Fruit fly (Drosophila melanogaster) whole organism, embryonic: ENCODE results near the gene CG14054.
A peak's percentile ranks its signal among the peaks of the same experiment; 100 is the strongest.

Experiments used
- BEAF-32 ChIP-seq: fragments of 200-800 bp; sonication (Bioruptor generic); optimal IDR thresholded peaks from 3 replicates; lab custom pipeline; 2017; ENCODE audit warnings: missing biosample characterization, missing genetic modification characterization, mild to moderate bottlenecking, moderate library complexity, missing genetic modification reagents
- C15 ChIP-seq: fragments of 200-800 bp; sonication (Bioruptor generic); IDR thresholded peaks from 3 replicates; pipeline ENCODE4 v1.3.6; 2022; ENCODE audit warnings: missing biosample characterization, missing genetic modification characterization
- CG10321 ChIP-seq: fragments of 200-800 bp; sonication (Bioruptor generic); IDR thresholded peaks from 2 replicates; pipeline ENCODE4 v1.3.6; 2022; ENCODE audit warnings: missing biosample characterization, missing genetic modification characterization
- CG11723 ChIP-seq: fragments of 200-800 bp; sonication (Bioruptor generic); optimal IDR thresholded peaks from 2 replicates; lab custom pipeline; 2017; ENCODE audit warnings: missing biosample characterization, mild to moderate bottlenecking, missing genetic modification characterization
- CG13123 ChIP-seq: fragments of 200-800 bp; sonication (Bioruptor generic); optimal IDR thresholded peaks from 2 replicates; lab custom pipeline; 2016; ENCODE audit warnings: missing biosample characterization, missing genetic modification characterization
- CG13287 ChIP-seq: fragments of 200-800 bp; sonication (Bioruptor generic); IDR thresholded peaks from 2 replicates; pipeline ENCODE4 v1.3.6; 2022; ENCODE audit warnings: missing biosample characterization, missing genetic modification characterization; ENCODE audit not compliant: partially characterized antibody
- CG13624 ChIP-seq: fragments of 200-800 bp; sonication (Bioruptor generic); optimal IDR thresholded peaks from 2 replicates; lab custom pipeline; 2016; ENCODE audit warnings: missing biosample characterization, missing genetic modification characterization
- CG18476 ChIP-seq: fragments of 200-800 bp; sonication (Bioruptor generic); optimal IDR thresholded peaks from 2 replicates; lab custom pipeline; 2016; ENCODE audit warnings: missing biosample characterization, mild to moderate bottlenecking, missing genetic modification characterization
- CG2120 ChIP-seq: fragments of 200-800 bp; sonication (Bioruptor generic); optimal IDR thresholded peaks from 3 replicates; lab custom pipeline; 2016; ENCODE audit warnings: missing biosample characterization, missing genetic modification characterization
- CG30403 ChIP-seq: fragments of 200-800 bp; sonication (Bioruptor generic); optimal IDR thresholded peaks from 3 replicates; lab custom pipeline; 2016; ENCODE audit warnings: missing biosample characterization, missing genetic modification characterization
- CG3163 ChIP-seq: fragments of 200-800 bp; sonication (Bioruptor generic); optimal IDR thresholded peaks from 3 replicates; lab custom pipeline; 2016; ENCODE audit warnings: missing biosample characterization, missing genetic modification characterization
- CG3838 ChIP-seq: fragments of 200-800 bp; sonication (Bioruptor generic); optimal IDR thresholded peaks from 3 replicates; lab custom pipeline; 2016; ENCODE audit warnings: missing biosample characterization, missing genetic modification characterization
- CG3995 ChIP-seq: fragments of 200-800 bp; sonication (Bioruptor generic); optimal IDR thresholded peaks from 3 replicates; lab custom pipeline; 2016; ENCODE audit warnings: missing biosample characterization, missing genetic modification characterization
- CG4617 ChIP-seq: fragments of 200-800 bp; sonication (Bioruptor generic); optimal IDR thresholded peaks from 3 replicates; lab custom pipeline; 2016; ENCODE audit warnings: missing biosample characterization, missing genetic modification characterization, borderline replicate concordance
- CG6765 ChIP-seq: fragments of 200-800 bp; sonication (Bioruptor generic); optimal IDR thresholded peaks from 3 replicates; lab custom pipeline; 2017; ENCODE audit warnings: missing biosample characterization, mild to moderate bottlenecking, missing genetic modification characterization
- CG6854 ChIP-seq: fragments of 200-800 bp; sonication (Bioruptor generic); optimal IDR thresholded peaks from 3 replicates; lab custom pipeline; 2017; ENCODE audit warnings: missing biosample characterization, mild to moderate bottlenecking, missing genetic modification characterization
- CG7372 ChIP-seq: fragments of 200-800 bp; sonication (Bioruptor generic); IDR thresholded peaks from 2 replicates; pipeline ENCODE4 v1.3.6; 2022; ENCODE audit warnings: missing biosample characterization, missing genetic modification characterization
- CG7556 ChIP-seq: fragments of 200-800 bp; sonication (Bioruptor generic); optimal IDR thresholded peaks from 2 replicates; lab custom pipeline; 2017; ENCODE audit warnings: missing biosample characterization, mild to moderate bottlenecking, missing genetic modification characterization
- CG9215 ChIP-seq: fragments of 200-800 bp; sonication (Bioruptor generic); IDR thresholded peaks from 2 replicates; pipeline ENCODE4 v1.3.6; 2022; ENCODE audit warnings: missing biosample characterization, missing genetic modification characterization
- CG9727 ChIP-seq: fragments of 200-800 bp; sonication (Bioruptor generic); optimal IDR thresholded peaks from 3 replicates; lab custom pipeline; 2017; ENCODE audit warnings: missing biosample characterization, mild to moderate bottlenecking, missing genetic modification characterization
- CTCF ChIP-seq: fragments of 200-800 bp; sonication (Bioruptor generic); optimal IDR thresholded peaks from 2 replicates; lab custom pipeline; 2017; ENCODE audit warnings: missing biosample characterization, mild to moderate bottlenecking, missing genetic modification characterization, moderate library complexity
- Doc3 ChIP-seq: fragments of 200-800 bp; sonication (Bioruptor generic); IDR thresholded peaks from 3 replicates; pipeline ENCODE4 v1.3.6; 2022; ENCODE audit warnings: missing biosample characterization, missing genetic modification characterization; ENCODE audit not compliant: partially characterized antibody
- Dp ChIP-seq: fragments of 200-800 bp; sonication (Bioruptor generic); optimal IDR thresholded peaks from 2 replicates; lab custom pipeline; 2018; ENCODE audit warnings: missing biosample characterization, mild to moderate bottlenecking, missing genetic modification characterization, moderate library complexity
- H2.0 ChIP-seq: fragments of 200-800 bp; sonication (Bioruptor generic); IDR thresholded peaks from 2 replicates; pipeline ENCODE4 v1.3.6; 2022; ENCODE audit warnings: missing biosample characterization, missing genetic modification characterization
- Hsf ChIP-seq: fragments of 200-800 bp; sonication (Bioruptor generic); optimal IDR thresholded peaks from 3 replicates; lab custom pipeline; 2016; ENCODE audit warnings: missing biosample characterization, missing genetic modification characterization
- Max ChIP-seq: fragments of 200-800 bp; sonication (Bioruptor generic); optimal IDR thresholded peaks from 2 replicates; lab custom pipeline; 2016; ENCODE audit warnings: missing biosample characterization, mild to moderate bottlenecking, missing genetic modification characterization
- Ssrp ChIP-seq: fragments of 200-800 bp; sonication (Bioruptor generic); optimal IDR thresholded peaks from 2 replicates; lab custom pipeline; 2018; ENCODE audit warnings: missing biosample characterization, mild to moderate bottlenecking, missing genetic modification characterization, moderate library complexity
- TFAM ChIP-seq: fragments of 200-800 bp; sonication (Bioruptor generic); optimal IDR thresholded peaks from 2 replicates; lab custom pipeline; 2017; ENCODE audit warnings: missing biosample characterization, missing genetic modification characterization, inconsistent platforms
- Vsx1 ChIP-seq: fragments of 200-800 bp; sonication (Bioruptor generic); optimal IDR thresholded peaks from 2 replicates; lab custom pipeline; 2017; ENCODE audit warnings: missing biosample characterization, mild to moderate bottlenecking, missing genetic modification characterization, missing genetic modification reagents
- ara ChIP-seq: fragments of 200-800 bp; sonication (Bioruptor generic); IDR thresholded peaks from 2 replicates; pipeline ENCODE4 v1.3.6; 2022; ENCODE audit warnings: missing biosample characterization, missing genetic modification characterization
- bcd ChIP-seq: fragments of 200-800 bp; sonication (Bioruptor generic); optimal IDR thresholded peaks from 2 replicates; lab custom pipeline; 2017; ENCODE audit warnings: missing biosample characterization, mild to moderate bottlenecking, missing genetic modification characterization
- bowl ChIP-seq: fragments of 200-800 bp; sonication (Bioruptor generic); IDR thresholded peaks from 2 replicates; pipeline ENCODE4 v1.3.6; 2022; ENCODE audit warnings: missing biosample characterization, missing genetic modification characterization
- br ChIP-seq: fragments of >200 bp; optimal IDR thresholded peaks from 2 replicates; lab custom pipeline; 2017
- chm ChIP-seq: fragments of 200-800 bp; sonication (Bioruptor generic); IDR thresholded peaks from 2 replicates; pipeline ENCODE4 v1.3.6; 2022; ENCODE audit warnings: missing biosample characterization, missing genetic modification characterization
- ci ChIP-seq: fragments of 200-800 bp; sonication (Bioruptor generic); IDR thresholded peaks from 3 replicates; pipeline ENCODE4 v1.3.6; 2022; ENCODE audit warnings: missing biosample characterization, missing genetic modification characterization
- danr ChIP-seq: fragments of 200-800 bp; sonication (Bioruptor generic); IDR thresholded peaks from 2 replicates; pipeline ENCODE4 v1.3.6; 2022; ENCODE audit warnings: missing biosample characterization, missing genetic modification characterization
- en ChIP-seq: fragments of 200-800 bp; sonication (Bioruptor generic); optimal IDR thresholded peaks from 2 replicates; lab custom pipeline; 2016; ENCODE audit warnings: missing biosample characterization, missing genetic modification characterization
- esg ChIP-seq: fragments of 200-800 bp; sonication (Bioruptor generic); conservative IDR thresholded peaks from 2 replicates; pipeline ENCODE4 v1.3.6; 2022; ENCODE audit warnings: missing biosample characterization, missing genetic modification characterization
- gcm2 ChIP-seq: fragments of 200-800 bp; sonication (Bioruptor generic); optimal IDR thresholded peaks from 2 replicates; lab custom pipeline; 2016; ENCODE audit warnings: missing biosample characterization, missing genetic modification characterization
- ham ChIP-seq: fragments of 200-800 bp; sonication (Bioruptor generic); IDR thresholded peaks from 2 replicates; pipeline ENCODE4 v1.3.6; 2022; ENCODE audit warnings: missing biosample characterization, missing genetic modification characterization
- inv ChIP-seq: fragments of 200-800 bp; sonication (Bioruptor generic); IDR thresholded peaks from 2 replicates; pipeline ENCODE4 v1.3.6; 2022; ENCODE audit warnings: missing biosample characterization, missing genetic modification characterization; ENCODE audit not compliant: partially characterized antibody
- lilli ChIP-seq: fragments of 200-800 bp; sonication (Bioruptor generic); optimal IDR thresholded peaks from 3 replicates; lab custom pipeline; 2016; ENCODE audit warnings: missing biosample characterization, missing genetic modification characterization
- mld ChIP-seq: fragments of 200-800 bp; sonication (Bioruptor generic); IDR thresholded peaks from 3 replicates; pipeline ENCODE4 v1.3.6; 2022; ENCODE audit warnings: missing biosample characterization, missing genetic modification characterization; ENCODE audit not compliant: partially characterized antibody
- nmo ChIP-seq: fragments of 200-800 bp; sonication (Bioruptor generic); optimal IDR thresholded peaks from 2 replicates; lab custom pipeline; 2018; ENCODE audit warnings: missing biosample characterization, mild to moderate bottlenecking, missing genetic modification characterization, moderate library complexity
- org-1 ChIP-seq: fragments of 200-800 bp; sonication (Bioruptor generic); optimal IDR thresholded peaks from 2 replicates; lab custom pipeline; 2017; ENCODE audit warnings: missing biosample characterization, missing genetic modification characterization
- sd ChIP-seq: fragments of 200-800 bp; sonication (Bioruptor generic); optimal IDR thresholded peaks from 3 replicates; lab custom pipeline; 2018; ENCODE audit warnings: missing biosample characterization, mild to moderate bottlenecking, missing genetic modification characterization, moderate library complexity
- sim ChIP-seq: fragments of 200-800 bp; sonication (Bioruptor generic); IDR thresholded peaks from 2 replicates; pipeline ENCODE4 v1.3.6; 2022; ENCODE audit warnings: missing biosample characterization, missing genetic modification characterization
- sqz ChIP-seq: fragments of 200-800 bp; sonication (Bioruptor generic); optimal IDR thresholded peaks from 3 replicates; lab custom pipeline; 2018; ENCODE audit warnings: missing biosample characterization, mild to moderate bottlenecking, missing genetic modification characterization
- ssp ChIP-seq: fragments of 200-800 bp; sonication (Bioruptor generic); IDR thresholded peaks from 2 replicates; pipeline ENCODE4 v1.3.6; 2022; ENCODE audit warnings: missing biosample characterization, missing genetic modification characterization
- tap ChIP-seq: fragments of 200-800 bp; optimal IDR thresholded peaks from 3 replicates; lab custom pipeline; 2019; ENCODE audit warnings: missing biosample characterization, mild to moderate bottlenecking, missing genetic modification characterization, moderate library complexity
- toy ChIP-seq: fragments of 200-800 bp; sonication (Bioruptor generic); IDR thresholded peaks from 2 replicates; pipeline ENCODE4 v1.3.6; 2022; ENCODE audit warnings: missing biosample characterization, missing genetic modification characterization
- z ChIP-seq: fragments of 200-800 bp; sonication (Bioruptor generic); IDR thresholded peaks from 3 replicates; pipeline ENCODE4 v1.3.6; 2022; ENCODE audit warnings: missing biosample characterization, missing genetic modification characterization
- zfh2 ChIP-seq: fragments of 200-800 bp; sonication (Bioruptor generic); optimal IDR thresholded peaks from 2 replicates; lab custom pipeline; 2016; ENCODE audit warnings: missing biosample characterization, missing genetic modification characterization

CG14054 gene

dm6 chrX:2073325-2073724 is 7.2 kb upstream of the CG14054 start, which contains the start of gene CG4199 (continued):
- no peak for TF ChIP-seq TFAM (GFP tag; lab: Kevin White, UChicago)
- TF ChIP-seq mld (GFP tag; lab: Robert Waterston, UW), result no peak
- peak; percentile 58; the same call in 1 of the 3 replicates for TF ChIP-seq ci
- no peak for TF ChIP-seq ssp (GFP tag; lab: Robert Waterston, UW)
- peak; percentile 23 for TF ChIP-seq CG4617 (GFP tag; lab: Kevin White, UChicago)
- peak; percentile 24 for TF ChIP-seq nmo (GFP tag; lab: Kevin White, UChicago)
- TF ChIP-seq CG9727 (GFP tag; lab: Kevin White, UChicago), result peak; percentile 16
- TF ChIP-seq chm (GFP tag; lab: Robert Waterston, UW), result 0 out of 2 replicates have a peak, but pooled peaks have one; percentile 24
- TF ChIP-seq danr (GFP tag; lab: Robert Waterston, UW), result no peak
- TF ChIP-seq CG2120 (GFP tag; lab: Kevin White, UChicago), result no peak
- no peak for TF ChIP-seq ham
- no peak for TF ChIP-seq CG18476
- no peak for TF ChIP-seq en (GFP tag; lab: Kevin White, UChicago)
- TF ChIP-seq CTCF (GFP tag; lab: Kevin White, UChicago), result peak; percentile 51
- TF ChIP-seq gcm2, result no peak
- TF ChIP-seq br (lab: Kevin White, UChicago), result no peak
- no peak for TF ChIP-seq CG6765
- TF ChIP-seq CG9215, result no peak
- TF ChIP-seq sim (GFP tag; lab: Robert Waterston, UW), result no peak
- no peak for TF ChIP-seq CG7372 (GFP tag; lab: Robert Waterston, UW)
- no peak for TF ChIP-seq Doc3 (GFP tag; lab: Robert Waterston, UW)
- TF ChIP-seq CG3995 (GFP tag; lab: Kevin White, UChicago), result peak; percentile 90
- no peak for TF ChIP-seq zfh2 (GFP tag; lab: Kevin White, UChicago)
- TF ChIP-seq ara (GFP tag; lab: Robert Waterston, UW), result no peak
- TF ChIP-seq CG13287 (GFP tag; lab: Robert Waterston, UW), result peak; percentile 53; the same call in 1 of the 2 replicates
- TF ChIP-seq CG3838, result no peak
- no peak for TF ChIP-seq tap (tag; lab: Kevin White, UChicago)
- TF ChIP-seq sqz (GFP tag; lab: Kevin White, UChicago), result no peak
- TF ChIP-seq lilli, result peak; percentile 20
- TF ChIP-seq H2.0 (GFP tag; lab: Robert Waterston, UW), result no peak
- TF ChIP-seq CG30403 (GFP tag; lab: Kevin White, UChicago), result no peak
- no peak for TF ChIP-seq org-1
- TF ChIP-seq inv (GFP tag; lab: Robert Waterston, UW), result no peak
- no peak for TF ChIP-seq Max (GFP tag; lab: Kevin White, UChicago)
- TF ChIP-seq bcd (GFP tag; lab: Kevin White, UChicago), result no peak
- no peak for TF ChIP-seq sd
- no peak for TF ChIP-seq CG6854 (GFP tag; lab: Kevin White, UChicago)
- TF ChIP-seq Dp (GFP tag; lab: Kevin White, UChicago), result peak; percentile 72
- peak; percentile 81; the same call in 2 of the 3 replicates for TF ChIP-seq z (GFP tag; lab: Robert Waterston, UW)
- no peak for TF ChIP-seq CG7556
- TF ChIP-seq CG11723, result no peak
- TF ChIP-seq CG3163, result no peak
- TF ChIP-seq Vsx1 (GFP tag; lab: Kevin White, UChicago), result no peak
- no peak for TF ChIP-seq Hsf
- TF ChIP-seq toy (GFP tag; lab: Robert Waterston, UW), result no peak
- no peak for TF ChIP-seq esg (GFP tag; lab: Robert Waterston, UW)
- TF ChIP-seq CG13624 (GFP tag; lab: Kevin White, UChicago), result peak; percentile 13
- no peak for TF ChIP-seq Ssrp
- TF ChIP-seq C15 (GFP tag; lab: Robert Waterston, UW), result no peak
- TF ChIP-seq bowl (GFP tag; lab: Robert Waterston, UW), result no peak
- TF ChIP-seq CG13123, result no peak
- no peak for TF ChIP-seq CG10321 (GFP tag; lab: Robert Waterston, UW)
- TF ChIP-seq BEAF-32 (GFP tag; lab: Kevin White, UChicago), result peak; percentile 49
